Fruit fly (Drosophila melanogaster) whole organism, prepupa: ENCODE measurements around the gene Pgant6.

ENCODE experiments used
- Blimp-1 ChIP-seq: fragments of 200-800 bp; sonication (Bioruptor generic); optimal IDR thresholded peaks from 3 replicates; lab custom pipeline; 2017; ENCODE audit warnings: missing biosample characterization, missing genetic modification characterization, mild to moderate bottlenecking, moderate library complexity, missing genetic modification reagents
- CG11294 ChIP-seq: fragments of 200-800 bp; sonication (Bioruptor generic); IDR thresholded peaks from 2 replicates; pipeline ENCODE4 v1.3.6; 2022; ENCODE audit warnings: missing biosample characterization, missing genetic modification characterization
- CG11762 ChIP-seq: fragments of 200-800 bp; sonication (Bioruptor generic); optimal IDR thresholded peaks from 3 replicates; lab custom pipeline; 2016; ENCODE audit warnings: missing biosample characterization, missing genetic modification characterization; ENCODE audit not compliant: insufficient read depth
- CG11902 ChIP-seq: fragments of 200-800 bp; sonication (Bioruptor generic); optimal IDR thresholded peaks from 3 replicates; lab custom pipeline; 2016; ENCODE audit warnings: missing biosample characterization, missing genetic modification characterization
- CG1621 ChIP-seq: fragments of 200-800 bp; sonication (Bioruptor generic); optimal IDR thresholded peaks from 3 replicates; lab custom pipeline; 2018; ENCODE audit warnings: missing biosample characterization, mild to moderate bottlenecking, missing genetic modification characterization
- CG3032 ChIP-seq: fragments of 200-800 bp; optimal IDR thresholded peaks from 2 replicates; lab custom pipeline; 2019; ENCODE audit warnings: missing biosample characterization, mild to moderate bottlenecking, missing genetic modification characterization, moderate library complexity
- CG31627 ChIP-seq: fragments of 200-800 bp; sonication (Bioruptor generic); optimal IDR thresholded peaks from 3 replicates; lab custom pipeline; 2016; ENCODE audit warnings: missing biosample characterization, missing genetic modification characterization
- CG32006 ChIP-seq: fragments of 200-800 bp; sonication (Bioruptor generic); optimal IDR thresholded peaks from 3 replicates; lab custom pipeline; 2017; ENCODE audit warnings: missing biosample characterization, mild to moderate bottlenecking, missing genetic modification characterization
- CG3919 ChIP-seq: fragments of 200-800 bp; sonication (Bioruptor generic); optimal IDR thresholded peaks from 3 replicates; lab custom pipeline; 2016; ENCODE audit warnings: missing biosample characterization, missing genetic modification characterization
- CG6276 ChIP-seq: fragments of 200-800 bp; sonication (Bioruptor generic); optimal IDR thresholded peaks from 2 replicates; lab custom pipeline; 2017; ENCODE audit warnings: missing biosample characterization, mild to moderate bottlenecking, missing genetic modification characterization
- CG6808 ChIP-seq: fragments of 200-800 bp; sonication (Bioruptor generic); optimal IDR thresholded peaks from 3 replicates; lab custom pipeline; 2017; ENCODE audit warnings: missing biosample characterization, missing genetic modification characterization, mild to moderate bottlenecking, moderate library complexity, missing genetic modification reagents
- CG6854 ChIP-seq: fragments of 200-800 bp; sonication (Bioruptor generic); optimal IDR thresholded peaks from 2 replicates; lab custom pipeline; 2017; ENCODE audit warnings: missing biosample characterization, mild to moderate bottlenecking, missing genetic modification characterization
- CG7368 ChIP-seq: fragments of 200-800 bp; sonication (Bioruptor generic); optimal IDR thresholded peaks from 3 replicates; lab custom pipeline; 2016; ENCODE audit warnings: missing biosample characterization, missing genetic modification characterization
- CG8119 ChIP-seq: fragments of 200-800 bp; sonication (Bioruptor generic); IDR thresholded peaks from 3 replicates; pipeline ENCODE4 v1.3.6; 2022; ENCODE audit warnings: missing biosample characterization, missing genetic modification characterization
- CG8319 ChIP-seq: fragments of 200-800 bp; sonication (Bioruptor generic); optimal IDR thresholded peaks from 3 replicates; lab custom pipeline; 2016; ENCODE audit warnings: missing biosample characterization, missing genetic modification characterization
- CG8632 ChIP-seq: fragments of 200-800 bp; sonication (Bioruptor generic); optimal IDR thresholded peaks from 3 replicates; lab custom pipeline; 2016; ENCODE audit warnings: missing biosample characterization, missing genetic modification characterization
- CG9139 ChIP-seq: fragments of 200-800 bp; sonication (Bioruptor generic); optimal IDR thresholded peaks from 3 replicates; lab custom pipeline; 2017; ENCODE audit warnings: missing biosample characterization, mild to moderate bottlenecking, missing genetic modification characterization
- Eip75B ChIP-seq: fragments of 200-800 bp; sonication (Bioruptor generic); optimal IDR thresholded peaks from 3 replicates; lab custom pipeline; 2016; ENCODE audit warnings: missing biosample characterization, missing genetic modification characterization
- Ets21C ChIP-seq: fragments of 200-800 bp; sonication (Bioruptor generic); optimal IDR thresholded peaks from 3 replicates; lab custom pipeline; 2016; ENCODE audit warnings: missing biosample characterization, missing genetic modification characterization
- Ets96B ChIP-seq: fragments of 200-800 bp; optimal IDR thresholded peaks from 2 replicates; lab custom pipeline; 2019; ENCODE audit warnings: missing biosample characterization, mild to moderate bottlenecking, missing genetic modification characterization, moderate library complexity
- Gug ChIP-seq: fragments of 200-800 bp; sonication (Bioruptor generic); IDR thresholded peaks from 2 replicates; pipeline ENCODE4 v1.3.6; 2022; ENCODE audit warnings: missing biosample characterization, missing genetic modification characterization
- Hr39 ChIP-seq: fragments of 200-800 bp; sonication (Bioruptor generic); optimal IDR thresholded peaks from 2 replicates; lab custom pipeline; 2016; ENCODE audit warnings: missing biosample characterization, missing genetic modification characterization
- Met ChIP-seq: fragments of 200-800 bp; sonication (Bioruptor generic); optimal IDR thresholded peaks from 3 replicates; lab custom pipeline; 2016; ENCODE audit warnings: missing biosample characterization, missing genetic modification characterization
- OdsH ChIP-seq: fragments of 200-800 bp; sonication (Bioruptor generic); optimal IDR thresholded peaks from 3 replicates; lab custom pipeline; 2016; ENCODE audit warnings: missing biosample characterization, missing genetic modification characterization
- Sox102F ChIP-seq: fragments of 200-800 bp; sonication (Bioruptor generic); optimal IDR thresholded peaks from 2 replicates; lab custom pipeline; 2016; ENCODE audit warnings: missing biosample characterization, mild to moderate bottlenecking, missing genetic modification characterization
- Sox14 ChIP-seq: fragments of 200-800 bp; sonication (Bioruptor generic); optimal IDR thresholded peaks from 3 replicates; lab custom pipeline; 2016; ENCODE audit warnings: missing biosample characterization, missing genetic modification characterization
- Sox15 ChIP-seq: fragments of 200-800 bp; sonication (Bioruptor generic); optimal IDR thresholded peaks from 3 replicates; lab custom pipeline; 2016; ENCODE audit warnings: missing biosample characterization, missing genetic modification characterization
- acj6 ChIP-seq: fragments of 200-800 bp; sonication (Bioruptor generic); optimal IDR thresholded peaks from 3 replicates; lab custom pipeline; 2016; ENCODE audit warnings: missing biosample characterization, missing genetic modification characterization
- cyc ChIP-seq: fragments of 200-800 bp; sonication (Bioruptor generic); optimal IDR thresholded peaks from 3 replicates; lab custom pipeline; 2016; ENCODE audit warnings: missing biosample characterization, missing genetic modification characterization
- dsx ChIP-seq: fragments of 200-800 bp; optimal IDR thresholded peaks from 3 replicates; lab custom pipeline; 2019; ENCODE audit warnings: missing biosample characterization, mild to moderate bottlenecking, missing genetic modification characterization, moderate library complexity; ENCODE audit not compliant: poor library complexity, severe bottlenecking
- eg ChIP-seq: fragments of 200-800 bp; sonication (Bioruptor generic); IDR thresholded peaks from 3 replicates; pipeline ENCODE4 v1.3.6; 2022; ENCODE audit warnings: missing biosample characterization, missing genetic modification characterization
- esn ChIP-seq: fragments of 200-800 bp; sonication (Bioruptor generic); optimal IDR thresholded peaks from 2 replicates; lab custom pipeline; 2016; ENCODE audit warnings: missing biosample characterization, mild to moderate bottlenecking, missing genetic modification characterization, moderate library complexity
- fd85E ChIP-seq: fragments of 200-800 bp; sonication (Bioruptor generic); optimal IDR thresholded peaks from 3 replicates; lab custom pipeline; 2016; ENCODE audit warnings: missing biosample characterization, missing genetic modification characterization
- fkh ChIP-seq: fragments of 200-800 bp; sonication (Bioruptor generic); optimal IDR thresholded peaks from 3 replicates; lab custom pipeline; 2017; ENCODE audit warnings: missing biosample characterization, mild to moderate bottlenecking, missing genetic modification characterization, moderate library complexity
- lz ChIP-seq: fragments of 200-800 bp; sonication (Bioruptor generic); optimal IDR thresholded peaks from 3 replicates; lab custom pipeline; 2016; ENCODE audit warnings: missing biosample characterization, missing genetic modification characterization
- net ChIP-seq: fragments of 200-800 bp; sonication (Bioruptor generic); optimal IDR thresholded peaks from 3 replicates; lab custom pipeline; 2016; ENCODE audit warnings: missing biosample characterization, missing genetic modification characterization
- pdm3 ChIP-seq: fragments of 200-800 bp; sonication (Bioruptor generic); optimal IDR thresholded peaks from 3 replicates; lab custom pipeline; 2016; ENCODE audit warnings: missing biosample characterization, missing genetic modification characterization
- salr ChIP-seq, 2 experiments: fragments of 200-800 bp; sonication (Bioruptor generic); optimal IDR thresholded peaks; 3 replicates each; lab custom pipeline; 2016 to 2018; ENCODE audit warnings: missing biosample characterization in 2 of 2, missing genetic modification characterization in 2 of 2, mild to moderate bottlenecking in 1 of 2
- ss ChIP-seq, 2 experiments: fragments of 200-800 bp; sonication (Bioruptor generic); optimal IDR thresholded peaks; 2 replicates in 1 of 2; 3 replicates in 1 of 2; lab custom pipeline; 2017 to 2018; ENCODE audit warnings: mild to moderate bottlenecking in 2 of 2, missing biosample characterization in 2 of 2, missing genetic modification characterization in 2 of 2, moderate library complexity in 1 of 2
- svp ChIP-seq: fragments of 200-800 bp; sonication (Bioruptor generic); peaks from one replicate; lab custom pipeline; 2016; ENCODE audit warnings: missing biosample characterization, missing genetic modification characterization
- topi ChIP-seq: fragments of 200-800 bp; sonication (Bioruptor generic); optimal IDR thresholded peaks from 3 replicates; lab custom pipeline; 2016; ENCODE audit warnings: missing biosample characterization, missing genetic modification characterization
- vri ChIP-seq: fragments of 200-800 bp; sonication (Bioruptor generic); optimal IDR thresholded peaks from 3 replicates; lab custom pipeline; 2016; ENCODE audit warnings: missing biosample characterization, mild to moderate bottlenecking, missing genetic modification characterization

Gene Pgant6

DNA sequence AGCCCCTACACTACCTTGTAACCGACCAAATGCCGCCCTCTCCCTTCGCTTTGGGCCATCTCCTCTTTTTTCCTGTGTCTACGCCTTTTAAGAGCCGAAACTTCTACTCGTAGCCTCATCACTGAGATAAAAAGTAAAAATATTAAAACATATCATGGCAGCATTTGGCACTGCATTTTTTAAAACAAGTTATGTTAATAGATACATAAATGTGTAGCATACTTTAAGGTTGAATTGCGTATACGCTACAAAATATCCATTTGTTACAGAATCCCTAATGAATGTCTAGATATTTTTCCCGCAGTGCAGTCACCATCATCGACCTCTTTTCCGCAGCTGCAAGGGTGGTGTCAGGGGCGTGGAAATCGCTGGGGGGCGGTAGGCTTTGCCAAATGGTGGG lies 40.9 kb downstream of the Pgant6 start (continued):
- TF ChIP-seq Sox14 (GFP tag; lab: Kevin White, UChicago) = peak; percentile 95
- TF ChIP-seq pdm3 (GFP tag; lab: Kevin White, UChicago) = peak; percentile 93
- TF ChIP-seq CG9139 (GFP tag; lab: Kevin White, UChicago) = peak; percentile 75
- TF ChIP-seq CG3032 = peak; percentile 97
- peak; percentile 95 for TF ChIP-seq CG8119
- TF ChIP-seq OdsH = peak; percentile 92
- peak; percentile 94 for TF ChIP-seq Gug (GFP tag; lab: Robert Waterston, UW)
- peak; percentile 93 for TF ChIP-seq acj6 (GFP tag; lab: Kevin White, UChicago)
- no peak for TF ChIP-seq Blimp-1 (GFP tag; lab: Kevin White, UChicago)
- TF ChIP-seq dsx (GFP tag; lab: Kevin White, UChicago) = peak; percentile 89
- TF ChIP-seq topi (GFP tag; lab: Kevin White, UChicago) = peak; percentile 86
- peak; percentile 85 for TF ChIP-seq esn (GFP tag; lab: Kevin White, UChicago)
- peak; percentile 96 for TF ChIP-seq Eip75B (GFP tag; lab: Kevin White, UChicago)
- TF ChIP-seq ss (GFP tag; optimal IDR thresholded peaks at IDR 0.05; lab: Kevin White, UChicago) = peak; percentile 84 to 87
- peak; percentile 82 for TF ChIP-seq Hr39 (GFP tag; lab: Kevin White, UChicago)

DNA sequence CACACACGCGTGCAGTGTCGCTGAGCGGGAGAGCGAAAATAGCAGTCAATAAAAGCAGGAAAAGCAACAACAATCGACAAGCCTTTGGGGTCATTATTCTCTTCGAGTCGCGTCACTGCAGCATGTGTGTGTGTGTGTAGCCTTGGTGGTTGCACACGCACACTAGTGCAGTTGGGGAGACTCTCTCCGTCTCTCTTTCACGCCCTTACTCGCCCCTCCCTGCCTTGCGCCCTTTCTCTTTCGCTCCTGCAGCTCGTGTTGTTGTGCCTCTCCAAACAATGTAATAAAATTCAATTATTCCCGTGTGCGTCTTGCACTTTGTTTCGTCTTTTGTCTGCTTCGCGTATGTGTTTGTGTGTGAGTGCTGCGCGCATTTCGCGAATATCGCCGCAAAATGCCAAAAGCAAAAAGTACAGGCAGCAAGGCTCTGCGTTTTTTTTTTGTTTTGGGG lies 41.5 kb downstream of the Pgant6 start:
- TF ChIP-seq eg = no peak
- TF ChIP-seq salr (GFP tag; optimal IDR thresholded peaks at IDR 0.05; lab: Kevin White, UChicago) = no peak
- TF ChIP-seq CG6808 (GFP tag; lab: Kevin White, UChicago) = no peak
- no peak for TF ChIP-seq CG31627 (GFP tag; lab: Kevin White, UChicago)
- peak; percentile 98 for TF ChIP-seq dsx (GFP tag; lab: Kevin White, UChicago)
- peak; percentile 77 for TF ChIP-seq fkh (GFP tag; lab: Kevin White, UChicago)
- TF ChIP-seq svp = no peak
- no peak for TF ChIP-seq vri

DNA sequence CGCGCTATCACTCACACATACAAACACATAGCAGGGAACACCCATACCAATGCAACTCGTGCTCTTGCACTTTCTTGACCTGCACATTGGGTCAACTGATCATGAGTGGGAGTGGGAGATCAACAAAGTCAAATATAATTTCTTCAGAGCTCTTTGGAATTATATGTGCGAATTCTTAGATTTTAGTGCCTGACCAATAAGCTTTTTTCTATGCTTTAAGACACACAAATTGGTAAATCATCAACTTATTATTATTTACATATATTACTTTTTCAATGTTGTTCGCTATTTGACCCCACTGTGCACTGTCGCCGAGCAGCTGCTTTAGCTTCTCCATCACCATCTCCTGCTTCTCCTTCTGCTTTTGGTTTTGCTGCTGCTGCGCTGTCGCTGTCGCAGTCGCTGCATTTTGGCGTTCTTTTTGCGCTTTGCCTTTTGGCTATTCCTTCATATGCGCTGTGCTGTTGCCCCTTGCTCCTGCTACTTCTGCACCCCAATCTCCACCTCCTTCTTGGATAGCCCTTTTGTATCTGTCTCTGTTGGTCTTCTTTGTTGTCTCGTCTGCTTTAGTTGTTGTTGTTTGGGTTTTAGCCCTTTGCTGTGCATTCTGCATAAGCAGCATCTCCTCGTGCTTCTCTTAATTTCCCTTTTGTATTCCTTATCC lies 42.1 kb downstream of the Pgant6 start:
- TF ChIP-seq CG8119 (peak; percentile 98), esn (GFP tag; lab: Kevin White, UChicago) (peak; percentile 99), CG8319 (GFP tag; lab: Kevin White, UChicago) (peak; percentile 98), vri (peak; percentile 97), CG31627 (GFP tag; lab: Kevin White, UChicago) (peak; percentile 98), CG11762 (GFP tag; lab: Kevin White, UChicago) (peak; percentile 98), Met (peak; percentile 99), Ets96B (tag; lab: Kevin White, UChicago) (peak; percentile 99), CG8632 (GFP tag; lab: Kevin White, UChicago) (peak; percentile 99), CG3032 (peak; percentile 99), topi (GFP tag; lab: Kevin White, UChicago) (peak; percentile 99), acj6 (GFP tag; lab: Kevin White, UChicago) (peak; percentile 99), Ets21C (GFP tag; lab: Kevin White, UChicago) (peak; percentile 97), Sox102F (GFP tag; lab: Kevin White, UChicago) (peak; percentile 99), ss (GFP tag; optimal IDR thresholded peaks at IDR 0.05; lab: Kevin White, UChicago) (peak; percentile 97 to 98), CG6276 (GFP tag; lab: Kevin White, UChicago) (peak; percentile 92), eg (peak; percentile 92), lz (GFP tag; lab: Kevin White, UChicago) (peak; percentile 99), CG1621 (tag; lab: Kevin White, UChicago) (peak; percentile 99), pdm3 (GFP tag; lab: Kevin White, UChicago) (peak; percentile 99), svp (peak; percentile 100), CG9139 (GFP tag; lab: Kevin White, UChicago) (peak; percentile 94), Sox14 (GFP tag; lab: Kevin White, UChicago) (peak; percentile 99), net (peak; percentile 99), CG6854 (GFP tag; lab: Kevin White, UChicago) (peak; percentile 95), OdsH (peak; percentile 99), CG32006 (GFP tag; lab: Kevin White, UChicago) (peak; percentile 99), cyc (GFP tag; lab: Kevin White, UChicago) (peak; percentile 96), fd85E (GFP tag; lab: Kevin White, UChicago) (peak; percentile 87), salr (GFP tag; optimal IDR thresholded peaks at IDR 0.05; lab: Kevin White, UChicago) (peak; percentile 98 to 100), CG7368 (peak; percentile 97), CG3919 (GFP tag; lab: Kevin White, UChicago) (peak; percentile 99), dsx (GFP tag; lab: Kevin White, UChicago) (peak; percentile 94), CG11294 (peak; percentile 91), CG6808 (GFP tag; lab: Kevin White, UChicago) (peak; percentile 97), Eip75B (GFP tag; lab: Kevin White, UChicago) (peak; percentile 98), Sox15 (GFP tag; lab: Kevin White, UChicago) (peak; percentile 99), fkh (GFP tag; lab: Kevin White, UChicago) (no peak), CG11902 (GFP tag; lab: Kevin White, UChicago) (peak; percentile 97)
